Worm (Caenorhabditis elegans): ENCODE data around the gene lon-3.

DNA sequence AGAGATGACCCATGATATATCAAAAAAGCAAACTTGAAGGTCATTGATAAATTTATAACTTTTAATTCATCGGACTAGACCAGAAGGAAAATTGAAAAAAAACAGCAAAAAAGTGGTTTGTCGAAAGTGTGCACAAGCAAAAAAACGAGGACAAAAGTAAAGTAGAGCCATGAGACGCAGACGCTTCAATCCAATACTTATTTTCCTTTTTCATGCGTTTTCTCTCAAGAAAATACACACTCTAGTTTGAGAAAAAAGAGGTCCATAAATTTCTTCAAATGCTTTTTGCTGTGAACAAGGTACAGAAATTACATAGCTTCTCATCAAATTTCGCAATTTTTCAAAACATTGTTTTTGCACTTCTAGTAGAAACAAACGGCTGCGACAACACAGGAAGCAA lies 37.3 kb downstream of the lon-3 start:
- TF ChIP-seq snpc-4 (GFP tag; optimal IDR thresholded peaks at IDR 0.05) = no peak
- TF ChIP-seq snpc-4 (tag; optimal IDR thresholded peaks at IDR 0.05) = no peak
- no peak for TF ChIP-seq fkh-3 (tag; optimal IDR thresholded peaks at IDR 0.05)
- no peak for TF ChIP-seq C17E4.6 (GFP tag; IDR thresholded peaks at IDR 0.05)
- no peak for TF ChIP-seq bed-1 (GFP tag; IDR thresholded peaks at IDR 0.05)
- no peak for TF ChIP-seq F22D6.2 (tag; optimal IDR thresholded peaks at IDR 0.05)
- no peak for TF ChIP-seq unc-62 (GFP tag; optimal IDR thresholded peaks at IDR 0.05)
- no peak for TF ChIP-seq B0019.2 (GFP tag; conservative IDR thresholded peaks at IDR 0.05)
- no peak for TF ChIP-seq F52B5.7 (tag; optimal IDR thresholded peaks at IDR 0.05)
- TF ChIP-seq let-607 (tag; optimal IDR thresholded peaks at IDR 0.05) = no peak

Data from whole organism, young adult.